Worm (Caenorhabditis elegans): ENCODE results near the gene str-16.

The str-16 gene

DNA sequence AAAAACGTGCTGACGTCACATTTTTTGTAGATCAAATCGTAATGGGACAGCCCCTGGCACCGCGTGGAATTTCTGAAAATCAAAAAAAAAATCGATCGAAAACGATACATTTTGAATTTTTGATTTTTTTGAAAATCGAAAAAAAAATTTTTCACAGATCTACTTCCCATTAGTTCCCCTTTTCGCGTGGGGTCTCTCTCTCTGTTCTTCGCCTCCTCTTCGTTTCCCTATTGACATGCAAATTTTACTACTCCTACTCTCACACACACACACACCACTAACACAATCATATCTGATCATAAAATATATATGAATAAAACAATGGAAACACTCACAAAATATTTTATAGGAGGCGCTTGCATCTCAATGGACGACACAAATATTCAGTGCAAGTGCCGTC, 18.1 kb upstream of the str-16 start:
- TF ChIP-seq unc-62 (GFP tag; optimal IDR thresholded peaks at IDR 0.05 in 1 of 2) (peak in 1 of 2 experiments; percentile 31), unc-62 (tag; optimal IDR thresholded peaks at IDR 0.05) (no peak), nhr-76 (tag; optimal IDR thresholded peaks at IDR 0.05) (no peak)

DNA sequence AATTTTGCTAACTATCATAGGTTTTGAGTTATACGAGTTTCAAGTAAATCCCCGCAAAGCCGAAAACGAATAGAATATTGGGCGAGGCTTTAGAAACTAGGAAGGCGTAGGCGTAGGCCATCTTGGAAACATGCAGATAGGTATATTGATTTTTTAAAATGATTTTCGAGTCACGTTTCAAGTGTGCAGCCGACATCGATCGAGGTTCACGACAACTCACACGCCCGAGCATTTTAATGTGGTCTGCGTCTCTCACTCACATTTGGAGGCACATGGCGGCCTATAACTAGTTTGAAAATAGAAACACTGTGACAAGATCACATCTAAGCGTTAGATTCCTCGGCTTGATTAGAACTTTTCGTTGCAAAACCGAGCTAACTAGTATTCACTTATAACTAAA, 9.3 kb upstream of the str-16 start, which contains the start of gene K08D9.2:
Gene K08D9.2 (plus strand): TSS at position 301 of the 400 bp plus-strand sequence.
- TF ChIP-seq ZK546.5 (tag; optimal IDR thresholded peaks at IDR 0.05) (no peak), nhr-10 (tag; optimal IDR thresholded peaks at IDR 0.05) (no peak), dpl-1 (GFP tag; optimal IDR thresholded peaks at IDR 0.05) (no peak), ctbp-1 (GFP tag; IDR thresholded peaks at IDR 0.05) (no peak), nhr-237 (tag; optimal IDR thresholded peaks at IDR 0.05) (no peak), nhr-41 (GFP tag; IDR thresholded peaks at IDR 0.05) (no peak), snpc-4 (tag; optimal IDR thresholded peaks at IDR 0.05) (no peak), ces-1 (GFP tag; optimal IDR thresholded peaks at IDR 0.05) (no peak), sdz-12 (GFP tag; optimal IDR thresholded peaks at IDR 0.05) (no peak), lin-15B (tag; optimal IDR thresholded peaks at IDR 0.05) (no peak), lin-38 (GFP tag; IDR thresholded peaks at IDR 0.05) (no peak), daf-8 (GFP tag; IDR thresholded peaks at IDR 0.05) (no peak), unc-39 (tag; optimal IDR thresholded peaks at IDR 0.05) (no peak), nhr-28 (tag; optimal IDR thresholded peaks at IDR 0.05) (no peak), nhr-77 (tag; optimal IDR thresholded peaks at IDR 0.05) (no peak), lin-29 (GFP tag; IDR thresholded peaks at IDR 0.05) (no peak)

DNA sequence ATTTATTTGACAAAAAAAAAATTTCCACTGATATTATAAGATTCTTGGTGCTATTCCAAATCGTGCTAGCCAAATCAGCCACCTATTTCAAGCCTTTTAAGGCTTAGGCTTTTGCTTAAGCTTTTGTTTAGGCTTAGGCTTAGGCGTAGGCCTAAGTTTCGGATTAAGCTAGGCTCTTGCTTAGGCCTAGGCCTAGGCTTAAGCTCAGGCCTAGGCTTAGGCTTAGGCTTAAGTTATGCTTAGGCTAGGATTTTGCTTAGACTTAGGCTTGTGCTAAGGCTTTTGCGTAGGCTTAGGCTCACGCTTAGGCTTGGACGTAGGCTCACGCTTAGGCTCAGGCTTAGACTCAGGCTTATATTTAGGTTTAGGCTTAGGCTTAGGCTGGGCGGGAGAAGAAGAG, 6.5 kb upstream of the str-16 start:
- TF ChIP-seq Y5F2A.4 (GFP tag; optimal IDR thresholded peaks at IDR 0.05), result no peak
- TF ChIP-seq ceh-20 (GFP tag; IDR thresholded peaks at IDR 0.05), result no peak
- no peak for TF ChIP-seq Y48G9A.11 (GFP tag; IDR thresholded peaks at IDR 0.05)
- TF ChIP-seq ceh-32 (tag; optimal IDR thresholded peaks at IDR 0.05; ENCODE audit: poor library complexity), result no peak
- no peak for TF ChIP-seq jun-1 (tag; optimal IDR thresholded peaks at IDR 0.05)
- no peak for TF ChIP-seq ama-1 (optimal IDR thresholded peaks at IDR 0.05)
- no peak for TF ChIP-seq ZK337.2 (GFP tag; IDR thresholded peaks at IDR 0.05)
- TF ChIP-seq spr-3 (GFP tag; optimal IDR thresholded peaks at IDR 0.05), result no peak
- TF ChIP-seq zfp-3 (GFP tag; conservative IDR thresholded peaks at IDR 0.05), result no peak
- TF ChIP-seq nhr-76 (tag; optimal IDR thresholded peaks at IDR 0.05), result no peak
- no peak for TF ChIP-seq F26F4.8 (GFP tag; conservative IDR thresholded peaks at IDR 0.05)
- TF ChIP-seq mdl-1 (tag; optimal IDR thresholded peaks at IDR 0.05), result no peak

DNA sequence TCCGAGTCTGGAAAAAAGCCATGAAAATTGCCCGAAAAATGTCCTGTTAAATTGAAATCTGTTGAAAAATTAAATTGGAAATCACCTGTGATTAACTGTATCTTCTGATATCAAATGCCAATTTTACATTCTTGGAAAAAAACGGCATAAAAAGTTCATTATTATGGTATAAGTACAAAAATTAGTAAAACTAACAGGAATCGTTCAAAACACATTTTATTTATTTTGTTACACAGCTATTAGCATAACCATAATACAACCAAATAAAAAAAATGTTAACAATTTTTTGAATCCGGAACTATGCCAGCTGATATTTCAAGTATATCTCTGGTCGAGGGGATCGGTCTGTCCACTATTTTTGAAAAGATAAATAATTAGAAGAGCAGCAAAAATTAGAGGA, 6.1 kb upstream of the str-16 start, which contains the start of gene K08D9.10:
Gene K08D9.10 (plus strand): TSS at position 301 of the 400 bp plus-strand sequence.
- TF ChIP-seq ceh-82 (tag; optimal IDR thresholded peaks at IDR 0.05) (no peak), ZK546.5 (tag; optimal IDR thresholded peaks at IDR 0.05) (no peak), daf-19 (GFP tag; conservative IDR thresholded peaks at IDR 0.05) (no peak), lsy-2 (tag; optimal IDR thresholded peaks at IDR 0.05) (no peak), dmd-6 (GFP tag; IDR thresholded peaks at IDR 0.05) (no peak), F10B5.3 (tag; optimal IDR thresholded peaks at IDR 0.05) (no peak), Y75B8A.6 (GFP tag; IDR thresholded peaks at IDR 0.05) (no peak), ctbp-1 (GFP tag; IDR thresholded peaks at IDR 0.05) (no peak), T26A8.4 (GFP tag; IDR thresholded peaks at IDR 0.05) (no peak), daf-16 (GFP tag; optimal IDR thresholded peaks at IDR 0.05) (no peak), daf-16 (tag; optimal IDR thresholded peaks at IDR 0.05) (no peak)

Measured in whole organism, L4 larva.